Worm (Caenorhabditis elegans) whole organism, mixed stage, embryonic: ENCODE measurements around the gene clec-22.

Source experiments
- blmp-1 ChIP-seq: fragments of 150-350 bp; optimal IDR thresholded peaks from 2 replicates; lab custom pipeline; 2014; ENCODE audit warnings: missing biosample characterization, missing genetic modification characterization
- mls-2 ChIP-seq: sonication (generic microtip); optimal IDR thresholded peaks from 2 replicates; lab custom pipeline; 2016; ENCODE audit warnings: mild to moderate bottlenecking, missing genetic modification characterization, moderate library complexity, missing compliant biosample characterization
- zip-8 ChIP-seq: fragments of 150-350 bp; optimal IDR thresholded peaks from 2 replicates; lab custom pipeline; 2014; ENCODE audit warnings: missing biosample characterization, missing genetic modification characterization

DNA sequence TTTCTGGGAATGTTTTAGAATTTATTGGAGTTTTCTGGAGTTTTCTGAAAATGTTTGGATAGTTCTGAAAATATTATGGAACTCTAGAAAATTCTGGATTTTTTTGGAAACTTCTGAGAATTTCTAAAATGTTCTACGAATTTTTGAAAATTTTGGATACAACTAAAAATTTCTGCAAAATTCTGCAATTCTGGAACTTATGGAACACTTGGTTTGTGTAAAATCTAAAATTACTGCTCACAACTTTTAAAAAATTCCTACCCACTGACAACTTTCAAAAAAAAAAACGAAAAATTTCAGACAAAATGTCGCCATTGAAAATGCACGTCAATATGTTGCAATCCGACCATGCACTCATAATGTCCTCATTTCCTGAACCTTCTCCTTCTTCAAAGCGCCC, 46.4 kb downstream of the clec-22 start, which contains the start of gene nhr-262:
- TF ChIP-seq mls-2 (no peak), zip-8 (tag; lab: Kevin White, UChicago) (no peak), blmp-1 (tag; lab: Kevin White, UChicago) (no peak)
